Fruit fly (Drosophila melanogaster) whole organism, embryonic: ENCODE results near the gene Naam.

Experiments used
- Antp ChIP-seq: fragments of 200-800 bp; sonication (Bioruptor generic); optimal IDR thresholded peaks from 3 replicates; lab custom pipeline; 2016; ENCODE audit warnings: missing biosample characterization, missing genetic modification characterization
- Bgb ChIP-seq: fragments of 200-800 bp; sonication (Bioruptor generic); IDR thresholded peaks from 2 replicates; pipeline ENCODE4 v1.3.6; 2022; ENCODE audit warnings: missing biosample characterization, missing genetic modification characterization; ENCODE audit not compliant: partially characterized antibody
- CG1024 ChIP-seq: fragments of 200-800 bp; sonication (Bioruptor generic); IDR thresholded peaks from 2 replicates; pipeline ENCODE4 v1.3.6; 2022; ENCODE audit warnings: missing biosample characterization, missing genetic modification characterization
- CG10565 ChIP-seq: fragments of 200-800 bp; sonication (Bioruptor generic); optimal IDR thresholded peaks from 3 replicates; lab custom pipeline; 2016; ENCODE audit warnings: missing biosample characterization, mild to moderate bottlenecking, missing genetic modification characterization
- CG12299 ChIP-seq: fragments of 200-800 bp; sonication (Bioruptor generic); optimal IDR thresholded peaks from 2 replicates; lab custom pipeline; 2018; ENCODE audit warnings: missing biosample characterization, mild to moderate bottlenecking, missing genetic modification characterization
- CG14441 ChIP-seq: fragments of 200-800 bp; sonication (Bioruptor generic); IDR thresholded peaks from 2 replicates; pipeline ENCODE4 v1.3.6; 2022; ENCODE audit warnings: missing biosample characterization, missing genetic modification characterization
- CG14667 ChIP-seq: fragments of 200-800 bp; sonication (Bioruptor generic); IDR thresholded peaks from 2 replicates; pipeline ENCODE4 v1.3.6; 2022; ENCODE audit warnings: missing biosample characterization, missing genetic modification characterization
- CG1529 ChIP-seq: fragments of 200-800 bp; sonication (Bioruptor generic); optimal IDR thresholded peaks from 3 replicates; lab custom pipeline; 2018; ENCODE audit warnings: missing biosample characterization, missing genetic modification characterization
- CG16815 ChIP-seq: fragments of 200-800 bp; sonication (Bioruptor generic); optimal IDR thresholded peaks from 3 replicates; lab custom pipeline; 2017; ENCODE audit warnings: missing biosample characterization, mild to moderate bottlenecking, missing genetic modification characterization
- CG1792 ChIP-seq: fragments of 200-800 bp; sonication (Bioruptor generic); optimal IDR thresholded peaks from 2 replicates; lab custom pipeline; 2016; ENCODE audit warnings: missing biosample characterization, missing genetic modification characterization
- CG18262 ChIP-seq: fragments of 200-800 bp; optimal IDR thresholded peaks from 3 replicates; lab custom pipeline; 2019; ENCODE audit warnings: missing biosample characterization, mild to moderate bottlenecking, missing genetic modification characterization, moderate library complexity
- CG18476 ChIP-seq: fragments of 200-800 bp; sonication (Bioruptor generic); optimal IDR thresholded peaks from 2 replicates; lab custom pipeline; 2016; ENCODE audit warnings: missing biosample characterization, mild to moderate bottlenecking, missing genetic modification characterization
- CG2889 ChIP-seq: fragments of 200-800 bp; sonication (Bioruptor generic); IDR thresholded peaks from 3 replicates; pipeline ENCODE4 v1.3.6; 2022; ENCODE audit warnings: missing biosample characterization, missing genetic modification characterization
- CG34376 ChIP-seq: fragments of 200-800 bp; sonication (Bioruptor generic); optimal IDR thresholded peaks from 2 replicates; lab custom pipeline; 2018; ENCODE audit warnings: missing biosample characterization, mild to moderate bottlenecking, missing genetic modification characterization
- CG7786 ChIP-seq: fragments of 200-800 bp; sonication (Bioruptor generic); optimal IDR thresholded peaks from 2 replicates; lab custom pipeline; 2016; ENCODE audit warnings: missing biosample characterization, missing genetic modification characterization
- CG8281 ChIP-seq: fragments of 200-800 bp; sonication (Bioruptor generic); optimal IDR thresholded peaks from 2 replicates; lab custom pipeline; 2018; ENCODE audit warnings: missing biosample characterization, mild to moderate bottlenecking, missing genetic modification characterization, moderate library complexity
- CG9727 ChIP-seq: fragments of 200-800 bp; sonication (Bioruptor generic); optimal IDR thresholded peaks from 3 replicates; lab custom pipeline; 2017; ENCODE audit warnings: missing biosample characterization, mild to moderate bottlenecking, missing genetic modification characterization
- D19B ChIP-seq: fragments of 200-800 bp; sonication (Bioruptor generic); optimal IDR thresholded peaks from 2 replicates; lab custom pipeline; 2017; ENCODE audit warnings: missing biosample characterization, mild to moderate bottlenecking, missing genetic modification characterization
- Dp ChIP-seq: fragments of 200-800 bp; sonication (Bioruptor generic); optimal IDR thresholded peaks from 2 replicates; lab custom pipeline; 2018; ENCODE audit warnings: missing biosample characterization, mild to moderate bottlenecking, missing genetic modification characterization, moderate library complexity
- Drgx ChIP-seq: fragments of 200-800 bp; sonication (Bioruptor generic); IDR thresholded peaks from 2 replicates; pipeline ENCODE4 v1.3.6; 2022; ENCODE audit warnings: missing biosample characterization, missing genetic modification characterization
- E2f1 ChIP-seq: fragments of 200-800 bp; sonication (Bioruptor generic); IDR thresholded peaks from 2 replicates; pipeline ENCODE4 v1.3.6; 2022; ENCODE audit warnings: missing biosample characterization, missing genetic modification characterization
- HLH4C ChIP-seq: fragments of 200-800 bp; sonication (Bioruptor generic); IDR thresholded peaks from 3 replicates; pipeline ENCODE4 v1.3.6; 2022; ENCODE audit warnings: missing biosample characterization, missing genetic modification characterization; ENCODE audit not compliant: partially characterized antibody
- NC2α ChIP-seq: fragments of 200-800 bp; sonication (Bioruptor generic); optimal IDR thresholded peaks from 2 replicates; lab custom pipeline; 2016; ENCODE audit warnings: missing biosample characterization, missing genetic modification characterization
- Ravus ChIP-seq: fragments of 200-800 bp; sonication (Bioruptor generic); IDR thresholded peaks from 2 replicates; pipeline ENCODE4 v1.3.6; 2022; ENCODE audit warnings: missing biosample characterization, missing genetic modification characterization
- Scr ChIP-seq: fragments of 200-800 bp; sonication (Bioruptor generic); IDR thresholded peaks from 2 replicates; pipeline ENCODE4 v1.3.6; 2022; ENCODE audit warnings: missing biosample characterization, missing genetic modification characterization; ENCODE audit not compliant: partially characterized antibody
- Taf1 ChIP-seq: fragments of 200-800 bp; sonication (Bioruptor generic); IDR thresholded peaks from 2 replicates; pipeline ENCODE4 v1.3.6; 2022; ENCODE audit warnings: missing biosample characterization, missing genetic modification characterization
- Trl ChIP-seq, 3 experiments: fragments of >200 bp in 2 of 3; fragments of 200-800 bp in 1 of 3; sonication (Bioruptor generic) in 1 of 3; optimal IDR thresholded peaks; 2 replicates in 1 of 3; 3 replicates in 2 of 3; lab custom pipeline; 2016 to 2017; ENCODE audit warnings: missing biosample characterization in 1 of 3, missing genetic modification characterization in 1 of 3
- aop ChIP-seq: fragments of 200-800 bp; sonication (Bioruptor generic); IDR thresholded peaks from 2 replicates; pipeline ENCODE4 v1.3.6; 2022; ENCODE audit warnings: missing biosample characterization, missing genetic modification characterization
- ash1 ChIP-seq: fragments of 200-800 bp; sonication (Bioruptor generic); optimal IDR thresholded peaks from 2 replicates; lab custom pipeline; 2018; ENCODE audit warnings: missing biosample characterization, mild to moderate bottlenecking, missing genetic modification characterization
- bab2 ChIP-seq: fragments of 200-800 bp; sonication (Bioruptor generic); optimal IDR thresholded peaks from 2 replicates; lab custom pipeline; 2016; ENCODE audit warnings: missing biosample characterization, missing genetic modification characterization
- fd96Cb ChIP-seq: fragments of 200-800 bp; sonication (Bioruptor generic); optimal IDR thresholded peaks from 2 replicates; lab custom pipeline; 2018; ENCODE audit warnings: missing biosample characterization, mild to moderate bottlenecking, missing genetic modification characterization, moderate library complexity
- gce ChIP-seq: fragments of 200-800 bp; sonication (Bioruptor generic); IDR thresholded peaks from 3 replicates; pipeline ENCODE4 v1.3.6; 2022; ENCODE audit warnings: missing biosample characterization, missing genetic modification characterization
- gcm ChIP-seq: fragments of 200-800 bp; sonication (Bioruptor generic); optimal IDR thresholded peaks from 2 replicates; lab custom pipeline; 2019; ENCODE audit warnings: missing biosample characterization, mild to moderate bottlenecking, missing genetic modification characterization, moderate library complexity
- gsb ChIP-seq: fragments of 200-800 bp; sonication (Bioruptor generic); IDR thresholded peaks from 2 replicates; pipeline ENCODE4 v1.3.6; 2022; ENCODE audit warnings: missing biosample characterization, missing genetic modification characterization
- gsb-n ChIP-seq: fragments of 200-800 bp; sonication (Bioruptor generic); optimal IDR thresholded peaks from 3 replicates; lab custom pipeline; 2018; ENCODE audit warnings: missing biosample characterization, mild to moderate bottlenecking, missing genetic modification characterization
- hb ChIP-seq: fragments of 200-800 bp; sonication (Bioruptor generic); IDR thresholded peaks from 3 replicates; pipeline ENCODE4 v1.3.6; 2022; ENCODE audit warnings: missing biosample characterization, missing genetic modification characterization; ENCODE audit not compliant: partially characterized antibody
- lilli ChIP-seq: fragments of 200-800 bp; sonication (Bioruptor generic); optimal IDR thresholded peaks from 3 replicates; lab custom pipeline; 2016; ENCODE audit warnings: missing biosample characterization, missing genetic modification characterization
- lov ChIP-seq, 2 experiments: fragments of 200-800 bp in 1 of 2; fragments of >200 bp in 1 of 2; sonication (Bioruptor generic) in 1 of 2; IDR thresholded peaks in 1 of 2; optimal IDR thresholded peaks in 1 of 2; 2 replicates in 1 of 2; 3 replicates in 1 of 2; pipeline versions ENCODE4 v1.3.6 to Lab custom; 2017 to 2022; ENCODE audit warnings: missing biosample characterization in 1 of 2, missing genetic modification characterization in 1 of 2
- oc ChIP-seq: fragments of 200-800 bp; sonication (Bioruptor generic); optimal IDR thresholded peaks from 2 replicates; lab custom pipeline; 2018; ENCODE audit warnings: missing biosample characterization, mild to moderate bottlenecking, missing genetic modification characterization, moderate library complexity
- p53 ChIP-seq: fragments of 200-800 bp; sonication (Bioruptor generic); optimal IDR thresholded peaks from 2 replicates; lab custom pipeline; 2016; ENCODE audit warnings: missing biosample characterization, missing genetic modification characterization
- pan ChIP-seq, 4 experiments: fragments of >200 bp in 3 of 4; fragments of 200-800 bp in 1 of 4; sonication (Bioruptor generic) in 1 of 4; optimal IDR thresholded peaks in 3 of 4; IDR thresholded peaks in 1 of 4; 2 replicates each; pipeline versions ENCODE4 v1.3.6 to Lab custom; 2017 to 2022; ENCODE audit warnings: missing biosample characterization in 2 of 4, missing genetic modification characterization in 2 of 4, mixed read lengths in 1 of 4
- scrt ChIP-seq: fragments of 200-800 bp; sonication (Bioruptor generic); optimal IDR thresholded peaks from 2 replicates; lab custom pipeline; 2018; ENCODE audit warnings: missing biosample characterization, mild to moderate bottlenecking, missing genetic modification characterization, moderate library complexity
- seq ChIP-seq: fragments of 200-800 bp; sonication (Bioruptor generic); IDR thresholded peaks from 2 replicates; pipeline ENCODE4 v1.3.6; 2022; ENCODE audit warnings: missing biosample characterization, missing genetic modification characterization
- sr ChIP-seq: fragments of 200-800 bp; sonication (Bioruptor generic); IDR thresholded peaks from 3 replicates; pipeline ENCODE4 v1.3.6; 2022; ENCODE audit warnings: missing biosample characterization, missing genetic modification characterization
- stc ChIP-seq: fragments of 200-800 bp; sonication (Bioruptor generic); IDR thresholded peaks from 2 replicates; pipeline ENCODE4 v1.3.6; 2022; ENCODE audit warnings: missing biosample characterization, missing genetic modification characterization
- unc-4 ChIP-seq: fragments of 200-800 bp; sonication (Bioruptor generic); IDR thresholded peaks from 2 replicates; pipeline ENCODE4 v1.3.6; 2022; ENCODE audit warnings: missing biosample characterization, missing genetic modification characterization; ENCODE audit not compliant: partially characterized antibody
- vfl ChIP-seq: fragments of 200-800 bp; sonication (Bioruptor generic); optimal IDR thresholded peaks from 2 replicates; lab custom pipeline; 2016; ENCODE audit warnings: missing biosample characterization, missing genetic modification characterization

Gene Naam

dm6 chr3R:19671223-19671991 is at the start of gene Naam (continued):
- peak; percentile 27 for TF ChIP-seq NC2α (GFP tag; lab: Kevin White, UChicago)
- peak; percentile 73 for TF ChIP-seq gcm (GFP tag; lab: Kevin White, UChicago)
- TF ChIP-seq scrt (GFP tag; lab: Kevin White, UChicago), result peak; percentile 80
- TF ChIP-seq Bgb (GFP tag; lab: Robert Waterston, UW), result no peak
- TF ChIP-seq aop, result no peak
- TF ChIP-seq gce (GFP tag; lab: Robert Waterston, UW), result peak; percentile 54; the same call in 1 of the 3 replicates
- peak; percentile 56 for TF ChIP-seq Taf1
- peak; percentile 67 for TF ChIP-seq CG14441 (GFP tag; lab: Robert Waterston, UW)
- peak; percentile 66 for TF ChIP-seq CG34376 (GFP tag; lab: Kevin White, UChicago)
- peak; percentile 23 for TF ChIP-seq gsb-n (tag; lab: Kevin White, UChicago)
- TF ChIP-seq stc (GFP tag; lab: Robert Waterston, UW), result peak; percentile 81
- peak; percentile 38; the same call in 1 of the 2 replicates for TF ChIP-seq gsb (GFP tag; lab: Robert Waterston, UW)
- no peak for TF ChIP-seq ash1 (GFP tag; lab: Kevin White, UChicago)
- TF ChIP-seq bab2 (GFP tag; lab: Kevin White, UChicago), result peak; percentile 64
- TF ChIP-seq CG1529, result peak; percentile 30
- peak; percentile 28; the same call in 1 of the 3 replicates for TF ChIP-seq sr (GFP tag; lab: Robert Waterston, UW)
- peak; percentile 44 for TF ChIP-seq CG9727
- peak; percentile 67 for TF ChIP-seq CG1792 (GFP tag; lab: Kevin White, UChicago)
- TF ChIP-seq CG10565 (GFP tag; lab: Kevin White, UChicago), result no peak
- peak; percentile 82 for TF ChIP-seq Antp
- peak; percentile 8; the same call in 1 of the 2 replicates for TF ChIP-seq Ravus (GFP tag; lab: Robert Waterston, UW)
- TF ChIP-seq CG18476 (GFP tag; lab: Kevin White, UChicago), result peak; percentile 58
- TF ChIP-seq hb, result no peak
- TF ChIP-seq fd96Cb, result peak; percentile 53
- peak; percentile 25 for TF ChIP-seq CG16815 (GFP tag; lab: Kevin White, UChicago)
- peak; percentile 85 for TF ChIP-seq CG7786 (GFP tag; lab: Kevin White, UChicago)
- peak; percentile 67 for TF ChIP-seq E2f1 (GFP tag; lab: Robert Waterston, UW)
- TF ChIP-seq CG14667 (GFP tag; lab: Robert Waterston, UW), result 0 out of 2 replicates have a peak, but pooled peaks have one; percentile 40
- TF ChIP-seq lilli (GFP tag; lab: Kevin White, UChicago), result peak; percentile 92
- TF ChIP-seq Scr (GFP tag; lab: Robert Waterston, UW), result no peak; the same call in 1 of the 2 replicates
- TF ChIP-seq Dp (GFP tag; lab: Kevin White, UChicago), result no peak
- TF ChIP-seq CG2889 (GFP tag; lab: Robert Waterston, UW), result peak; percentile 53; the same call in 2 of the 3 replicates
- peak; percentile 85 for TF ChIP-seq Drgx
- TF ChIP-seq CG18262, result peak; percentile 69
- TF ChIP-seq Trl (optimal IDR thresholded peaks at IDR 0.05; lab: Kevin White, UChicago), result peak; percentile 45 to 74
- peak; percentile 87 for TF ChIP-seq Trl (GFP tag; optimal IDR thresholded peaks at IDR 0.05; lab: Kevin White, UChicago)
- TF ChIP-seq oc (tag; lab: Kevin White, UChicago), result peak; percentile 65
- peak; percentile 55 for TF ChIP-seq p53 (GFP tag; lab: Kevin White, UChicago)
- TF ChIP-seq D19B (GFP tag; lab: Kevin White, UChicago), result peak; percentile 63
- TF ChIP-seq HLH4C, result no peak
- peak; percentile 67 for TF ChIP-seq vfl (GFP tag; lab: Kevin White, UChicago)
- no peak for TF ChIP-seq CG8281 (tag; lab: Kevin White, UChicago)
- no peak for TF ChIP-seq pan (optimal IDR thresholded peaks at IDR 0.05; lab: Kevin White, UChicago)
- TF ChIP-seq pan (GFP tag; optimal IDR thresholded peaks at IDR 0.05 in 1 of 2, IDR thresholded peaks at IDR 0.05 in 1 of 2), result peak in 1 of 2 experiments; percentile 89
- peak; percentile 22 for TF ChIP-seq CG12299 (tag; lab: Kevin White, UChicago)
- no peak for TF ChIP-seq unc-4 (GFP tag; lab: Robert Waterston, UW)
- TF ChIP-seq seq (GFP tag; lab: Robert Waterston, UW), result peak; percentile 51
- TF ChIP-seq CG1024 (GFP tag; lab: Robert Waterston, UW), result peak; percentile 57
- no peak for TF ChIP-seq lov (optimal IDR thresholded peaks at IDR 0.05; lab: Kevin White, UChicago)
- peak; percentile 70; the same call in 2 of the 3 replicates for TF ChIP-seq lov (GFP tag; IDR thresholded peaks at IDR 0.05; lab: Robert Waterston, UW)
